Worm (Caenorhabditis elegans): Measurements from ENCODE around the gene ZK1321.1.
"Not testable (repeated sequence)": the region's sequence is repeated elsewhere in the genome, so short reads cannot be mapped to it uniquely, and the experiment has no call there.

ZK1321.1 gene

ce11 chrII:9753730-9754129, at the start of gene ZK1321.1:
TSS of gene ZK1321.1 (plus strand) at chrII:9754030.
- TF ChIP-seq ztf-23 (GFP tag; IDR thresholded peaks at IDR 0.05): no peak
- no peak for TF ChIP-seq ref-1 (GFP tag; conservative IDR thresholded peaks at IDR 0.05)
- TF ChIP-seq flt-1 (GFP tag; IDR thresholded peaks at IDR 0.05): no peak
- TF ChIP-seq T22C8.4 (GFP tag; IDR thresholded peaks at IDR 0.05): no peak
- no peak for TF ChIP-seq med-1 (GFP tag; optimal IDR thresholded peaks at IDR 0.05; ENCODE audit: insufficient read depth)
- TF ChIP-seq tab-1 (GFP tag; IDR thresholded peaks at IDR 0.05): no peak
- no peak for TF ChIP-seq ztf-29 (GFP tag; IDR thresholded peaks at IDR 0.05)
- no peak for TF ChIP-seq cog-1 (tag; optimal IDR thresholded peaks at IDR 0.05)

- TF ChIP-seq cog-1 (tag; optimal IDR thresholded peaks at IDR 0.05) (no peak), klf-2 (GFP tag; conservative IDR thresholded peaks at IDR 0.05) (no peak), ztf-23 (GFP tag; IDR thresholded peaks at IDR 0.05) (no peak), tab-1 (GFP tag; IDR thresholded peaks at IDR 0.05) (no peak), med-1 (GFP tag; optimal IDR thresholded peaks at IDR 0.05; ENCODE audit: insufficient read depth) (no peak), ref-1 (GFP tag; conservative IDR thresholded peaks at IDR 0.05) (no peak), ztf-29 (GFP tag; IDR thresholded peaks at IDR 0.05) (no peak), flt-1 (GFP tag; IDR thresholded peaks at IDR 0.05) (no peak), T22C8.4 (GFP tag; IDR thresholded peaks at IDR 0.05) (no peak)
These were observed 49.1 kb upstream of the ZK1321.1 start, which contains the start of gene Y53C12A.10 for ce11 chrII:9704746-9705145. TSS of gene Y53C12A.10 (minus strand) at chrII:9704846.

ce11 chrII:9706207-9706606, 47.6 kb upstream of the ZK1321.1 start, which contains the start of gene Y53C12A.3:
TSS of gene Y53C12A.3 (minus strand) at chrII:9706240.
- no peak for TF ChIP-seq tab-1 (GFP tag; IDR thresholded peaks at IDR 0.05)
- 0 out of 2 replicates have a peak, but pooled peaks have one; percentile 7 for TF ChIP-seq ztf-23 (GFP tag; IDR thresholded peaks at IDR 0.05)
- peak; percentile 23 for TF ChIP-seq cog-1 (tag; optimal IDR thresholded peaks at IDR 0.05)
- TF ChIP-seq klf-2 (GFP tag; conservative IDR thresholded peaks at IDR 0.05): no peak
- TF ChIP-seq flt-1 (GFP tag; IDR thresholded peaks at IDR 0.05): no peak
- TF ChIP-seq T22C8.4 (GFP tag; IDR thresholded peaks at IDR 0.05): no peak
- no peak for TF ChIP-seq med-1 (GFP tag; optimal IDR thresholded peaks at IDR 0.05; ENCODE audit: insufficient read depth)
- TF ChIP-seq ref-1 (GFP tag; conservative IDR thresholded peaks at IDR 0.05): no peak
- TF ChIP-seq ztf-29 (GFP tag; IDR thresholded peaks at IDR 0.05): no peak

ce11 chrII:9708835-9709299, 45.0 kb upstream of the ZK1321.1 start, which contains the start of gene glt-5:
TSS of gene glt-5 (minus strand) at chrII:9708885.
- TF ChIP-seq tab-1 (GFP tag; IDR thresholded peaks at IDR 0.05) (no peak), flt-1 (GFP tag; IDR thresholded peaks at IDR 0.05) (no peak), klf-2 (GFP tag; conservative IDR thresholded peaks at IDR 0.05) (no peak), cog-1 (tag; optimal IDR thresholded peaks at IDR 0.05) (no peak), med-1 (GFP tag; optimal IDR thresholded peaks at IDR 0.05; ENCODE audit: insufficient read depth) (no peak), ztf-29 (GFP tag; IDR thresholded peaks at IDR 0.05) (no peak), T22C8.4 (GFP tag; IDR thresholded peaks at IDR 0.05) (no peak), ztf-23 (GFP tag; IDR thresholded peaks at IDR 0.05) (no peak), ref-1 (GFP tag; conservative IDR thresholded peaks at IDR 0.05) (no peak)

ce11 chrII:9713083-9713482, 40.7 kb upstream of the ZK1321.1 start:
- TF ChIP-seq ztf-23 (GFP tag; IDR thresholded peaks at IDR 0.05) (no peak), tab-1 (GFP tag; IDR thresholded peaks at IDR 0.05) (peak; percentile 34; the same call in 1 of the 2 replicates)

ce11 chrII:9716417-9717039, 37.3 kb upstream of the ZK1321.1 start, which contains the start of gene wee-1.3:
TSS of gene wee-1.3 (minus strand) at chrII:9716467.
- TF ChIP-seq flt-1 (GFP tag; IDR thresholded peaks at IDR 0.05) (0 out of 2 replicates have a peak, but pooled peaks have one; percentile 17), klf-2 (GFP tag; conservative IDR thresholded peaks at IDR 0.05) (no peak), T22C8.4 (GFP tag; IDR thresholded peaks at IDR 0.05) (0 out of 2 replicates have a peak, but pooled peaks have one; percentile 23), med-1 (GFP tag; optimal IDR thresholded peaks at IDR 0.05; ENCODE audit: insufficient read depth) (no peak), ztf-29 (GFP tag; IDR thresholded peaks at IDR 0.05) (no peak), cog-1 (tag; optimal IDR thresholded peaks at IDR 0.05) (peak; percentile 80), tab-1 (GFP tag; IDR thresholded peaks at IDR 0.05) (no peak)

ce11 chrII:9717904-9718303, 35.9 kb upstream of the ZK1321.1 start, which contains the start of gene Y53C12A.6:
TSS of gene Y53C12A.6 (minus strand) at chrII:9718004.
- TF ChIP-seq tab-1 (GFP tag; IDR thresholded peaks at IDR 0.05): no peak
- TF ChIP-seq ztf-23 (GFP tag; IDR thresholded peaks at IDR 0.05): no peak
- no peak for TF ChIP-seq ztf-29 (GFP tag; IDR thresholded peaks at IDR 0.05)
- no peak for TF ChIP-seq ref-1 (GFP tag; conservative IDR thresholded peaks at IDR 0.05)
- no peak for TF ChIP-seq med-1 (GFP tag; optimal IDR thresholded peaks at IDR 0.05; ENCODE audit: insufficient read depth)
- TF ChIP-seq T22C8.4 (GFP tag; IDR thresholded peaks at IDR 0.05): no peak
- no peak for TF ChIP-seq flt-1 (GFP tag; IDR thresholded peaks at IDR 0.05)
- no peak for TF ChIP-seq cog-1 (tag; optimal IDR thresholded peaks at IDR 0.05)
- TF ChIP-seq klf-2 (GFP tag; conservative IDR thresholded peaks at IDR 0.05): no peak

- not testable (repeated sequence) for TF ChIP-seq ref-1 (GFP tag; conservative IDR thresholded peaks at IDR 0.05); flt-1 (GFP tag; IDR thresholded peaks at IDR 0.05); cog-1 (tag; optimal IDR thresholded peaks at IDR 0.05)
These were observed 35.1 kb upstream of the ZK1321.1 start, which contains the start of gene Y53C12A.11 for ce11 chrII:9718631-9719252. TSS of gene Y53C12A.11 (minus strand) at chrII:9718698.

- no peak for TF ChIP-seq med-1 (GFP tag; optimal IDR thresholded peaks at IDR 0.05; ENCODE audit: insufficient read depth)
- no peak for TF ChIP-seq ztf-29 (GFP tag; IDR thresholded peaks at IDR 0.05)
- TF ChIP-seq flt-1 (GFP tag; IDR thresholded peaks at IDR 0.05): no peak
- no peak for TF ChIP-seq ztf-23 (GFP tag; IDR thresholded peaks at IDR 0.05)
- TF ChIP-seq klf-2 (GFP tag; conservative IDR thresholded peaks at IDR 0.05): no peak
- TF ChIP-seq T22C8.4 (GFP tag; IDR thresholded peaks at IDR 0.05): no peak
- no peak for TF ChIP-seq ref-1 (GFP tag; conservative IDR thresholded peaks at IDR 0.05)
- no peak for TF ChIP-seq tab-1 (GFP tag; IDR thresholded peaks at IDR 0.05)
- TF ChIP-seq cog-1 (tag; optimal IDR thresholded peaks at IDR 0.05): no peak
These were observed 29.4 kb upstream of the ZK1321.1 start, which contains the start of gene cutl-2 for ce11 chrII:9724464-9724863. TSS of gene cutl-2 (minus strand) at chrII:9724673.
